Worm (Caenorhabditis elegans) whole organism, L2 larva: Measurements from ENCODE around the gene C49F5.8.

Experiments used
- lin-13 ChIP-seq: fragments of 150-350 bp; optimal IDR thresholded peaks from 2 replicates; lab custom pipeline; 2014; ENCODE audit warnings: missing biosample characterization, missing genetic modification reagents, missing genetic modification characterization
- nhr-12 ChIP-seq: fragments of 150-350 bp; optimal IDR thresholded peaks from 2 replicates; lab custom pipeline; 2014; ENCODE audit warnings: missing biosample characterization, missing genetic modification characterization

DNA sequence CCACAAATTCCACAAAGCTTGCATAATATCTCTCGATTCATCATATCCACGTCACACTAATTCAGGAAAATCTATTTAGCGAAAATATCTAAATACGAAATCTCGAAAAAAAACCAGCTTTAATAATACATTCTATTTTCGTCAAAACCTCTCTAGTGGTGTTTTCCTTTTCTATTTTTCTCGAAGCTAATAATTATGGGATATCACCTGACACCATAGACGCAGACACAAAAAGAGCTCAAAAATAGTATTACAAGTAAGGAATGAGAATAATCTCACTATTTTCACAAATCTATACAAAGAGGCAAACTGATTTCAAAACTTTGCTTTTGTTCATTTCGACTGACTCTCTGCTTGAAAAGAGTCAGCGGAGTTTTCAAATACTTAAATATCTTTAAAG, 9.1 kb downstream of the C49F5.8 start:
- no peak for TF ChIP-seq lin-13 (GFP tag; lab: Kevin White, UChicago)
- no peak for TF ChIP-seq nhr-12 (tag; lab: Kevin White, UChicago)
